Fruit fly (Drosophila melanogaster): Measurements from ENCODE around the gene CG42367.

Gene CG42367

dm6 chr2L:9943521-9943920, 13.1 kb downstream of the CG42367 start (continued):
- TF ChIP-seq CG11504 (tag; optimal IDR thresholded peaks at IDR 0.05) (no peak), CG4854 (GFP tag; optimal IDR thresholded peaks at IDR 0.05) (no peak), cwo (GFP tag; optimal IDR thresholded peaks at IDR 0.05) (peak; percentile 59), C15 (GFP tag; IDR thresholded peaks at IDR 0.05) (no peak), CrebB (tag; optimal IDR thresholded peaks at IDR 0.05) (no peak), sug (tag; optimal IDR thresholded peaks at IDR 0.05) (peak; percentile 75), CG7786 (GFP tag; optimal IDR thresholded peaks at IDR 0.05) (no peak), kay (GFP tag; optimal IDR thresholded peaks at IDR 0.05) (peak; percentile 56), BEAF-32 (GFP tag; optimal IDR thresholded peaks at IDR 0.05) (no peak), ken (GFP tag; IDR thresholded peaks at IDR 0.05) (no peak), exex (tag; optimal IDR thresholded peaks at IDR 0.05) (peak; percentile 97), knrl (GFP tag; IDR thresholded peaks at IDR 0.05; ENCODE audit: partially characterized antibody) (no peak), Atf-2 (GFP tag; optimal IDR thresholded peaks at IDR 0.05) (no peak), hth (optimal IDR thresholded peaks at IDR 0.05) (no peak), mam (GFP tag; optimal IDR thresholded peaks at IDR 0.05) (peak; percentile 50), CG16779 (GFP tag; IDR thresholded peaks at IDR 0.05) (no peak), CG6813 (GFP tag; optimal IDR thresholded peaks at IDR 0.05) (peak; percentile 26), toy (GFP tag; IDR thresholded peaks at IDR 0.05) (no peak), her (GFP tag; optimal IDR thresholded peaks at IDR 0.05) (peak; percentile 18), pan (optimal IDR thresholded peaks at IDR 0.05) (no peak), pan (GFP tag; optimal IDR thresholded peaks at IDR 0.05 in 1 of 2, IDR thresholded peaks at IDR 0.05 in 1 of 2) (no peak), Rfx (GFP tag; IDR thresholded peaks at IDR 0.05) (peak; percentile 69), lilli (GFP tag; optimal IDR thresholded peaks at IDR 0.05) (peak; percentile 24), kah (GFP tag; optimal IDR thresholded peaks at IDR 0.05) (no peak), CG31388 (GFP tag; optimal IDR thresholded peaks at IDR 0.05) (no peak), wek (GFP tag; optimal IDR thresholded peaks at IDR 0.05) (no peak), Rx (GFP tag; IDR thresholded peaks at IDR 0.05) (no peak), row (GFP tag; IDR thresholded peaks at IDR 0.05) (peak; percentile 76), cg (GFP tag; optimal IDR thresholded peaks at IDR 0.05) (no peak), H2.0 (GFP tag; IDR thresholded peaks at IDR 0.05) (no peak), CG30403 (GFP tag; optimal IDR thresholded peaks at IDR 0.05) (no peak), CG31224 (GFP tag; IDR thresholded peaks at IDR 0.05) (no peak), CG13894 (tag; optimal IDR thresholded peaks at IDR 0.05) (peak; percentile 9), Hmr (GFP tag; optimal IDR thresholded peaks at IDR 0.05) (peak; percentile 34), CG3995 (GFP tag; optimal IDR thresholded peaks at IDR 0.05) (no peak), CG2120 (GFP tag; optimal IDR thresholded peaks at IDR 0.05) (peak; percentile 59), CG9437 (GFP tag; optimal IDR thresholded peaks at IDR 0.05) (no peak), E2f2 (GFP tag; IDR thresholded peaks at IDR 0.05) (no peak), Meics (GFP tag; optimal IDR thresholded peaks at IDR 0.05) (peak; percentile 31), CG12071 (GFP tag; optimal IDR thresholded peaks at IDR 0.05) (peak; percentile 8), CG12659 (GFP tag; optimal IDR thresholded peaks at IDR 0.05) (peak; percentile 8), bbx (GFP tag; IDR thresholded peaks at IDR 0.05; ENCODE audit: partially characterized antibody) (no peak), PHDP (tag; optimal IDR thresholded peaks at IDR 0.05) (peak; percentile 3), crol (GFP tag; IDR thresholded peaks at IDR 0.05) (peak; percentile 35; the same call in 1 of the 2 replicates), CG6854 (GFP tag; optimal IDR thresholded peaks at IDR 0.05) (no peak), Ets65A (GFP tag) (no peak), CG12769 (tag; optimal IDR thresholded peaks at IDR 0.05) (peak; percentile 72), caup (GFP tag; optimal IDR thresholded peaks at IDR 0.05; ENCODE audit: severe bottlenecking) (peak; percentile 65), sob (GFP tag; IDR thresholded peaks at IDR 0.05) (0 out of 2 replicates have a peak, but pooled peaks have one; percentile 16), Med (GFP tag) (peak; percentile 57), tna (GFP tag; IDR thresholded peaks at IDR 0.05; ENCODE audit: partially characterized antibody) (no peak)

All from whole organism, embryonic.